Fruit fly (Drosophila melanogaster) whole organism, embryonic: ENCODE data around the gene kirre.

ENCODE experiments used
- CG17829 ChIP-seq: fragments of 200-800 bp; optimal IDR thresholded peaks from 2 replicates; lab custom pipeline; 2019; ENCODE audit warnings: missing biosample characterization, mild to moderate bottlenecking, missing genetic modification characterization, moderate library complexity
- CG4617 ChIP-seq: fragments of 200-800 bp; sonication (Bioruptor generic); optimal IDR thresholded peaks from 3 replicates; lab custom pipeline; 2016; ENCODE audit warnings: missing biosample characterization, missing genetic modification characterization, borderline replicate concordance
- CG5953 ChIP-seq: fragments of 200-800 bp; sonication (Bioruptor generic); IDR thresholded peaks from 2 replicates; pipeline ENCODE4 v1.3.6; 2022; ENCODE audit warnings: missing biosample characterization, missing genetic modification characterization
- CG6791 ChIP-seq: fragments of 200-800 bp; sonication (Bioruptor generic); IDR thresholded peaks from 3 replicates; pipeline ENCODE4 v1.3.6; 2022; ENCODE audit warnings: missing biosample characterization, missing genetic modification characterization; ENCODE audit not compliant: partially characterized antibody
- HmgD ChIP-seq: fragments of 200-800 bp; sonication (Bioruptor generic); optimal IDR thresholded peaks from 3 replicates; lab custom pipeline; 2016; ENCODE audit warnings: missing biosample characterization, missing genetic modification characterization
- NfI ChIP-seq: fragments of 200-800 bp; sonication (Bioruptor generic); optimal IDR thresholded peaks from 3 replicates; lab custom pipeline; 2018; ENCODE audit warnings: missing biosample characterization, mild to moderate bottlenecking, missing genetic modification characterization, moderate library complexity
- TFAM ChIP-seq: fragments of 200-800 bp; sonication (Bioruptor generic); optimal IDR thresholded peaks from 2 replicates; lab custom pipeline; 2017; ENCODE audit warnings: missing biosample characterization, missing genetic modification characterization, inconsistent platforms
- Xbp1 ChIP-seq: fragments of 200-800 bp; sonication (Bioruptor generic); optimal IDR thresholded peaks from 3 replicates; lab custom pipeline; 2016; ENCODE audit warnings: missing biosample characterization, mild to moderate bottlenecking, missing genetic modification characterization
- ac ChIP-seq: fragments of 200-800 bp; sonication (Bioruptor generic); optimal IDR thresholded peaks from 3 replicates; lab custom pipeline; 2017; ENCODE audit warnings: missing biosample characterization, mild to moderate bottlenecking, missing genetic modification characterization
- aop ChIP-seq: fragments of 200-800 bp; sonication (Bioruptor generic); IDR thresholded peaks from 2 replicates; pipeline ENCODE4 v1.3.6; 2022; ENCODE audit warnings: missing biosample characterization, missing genetic modification characterization
- disco-r ChIP-seq: fragments of 200-800 bp; sonication (Bioruptor generic); optimal IDR thresholded peaks from 2 replicates; lab custom pipeline; 2016; ENCODE audit warnings: missing biosample characterization, missing genetic modification characterization
- p53 ChIP-seq: fragments of 200-800 bp; sonication (Bioruptor generic); optimal IDR thresholded peaks from 2 replicates; lab custom pipeline; 2016; ENCODE audit warnings: missing biosample characterization, missing genetic modification characterization
- psq ChIP-seq: fragments of 200-800 bp; sonication (Bioruptor generic); optimal IDR thresholded peaks from 2 replicates; lab custom pipeline; 2017; ENCODE audit warnings: missing biosample characterization, missing genetic modification characterization
- ttk ChIP-seq: fragments of 200-800 bp; sonication (Bioruptor generic); IDR thresholded peaks from 2 replicates; pipeline ENCODE4 v2.1.2; 2022; ENCODE audit warnings: missing biosample characterization, missing genetic modification characterization

dm6 chrX:2720122-2720521, 20.1 kb upstream of the kirre start, which contains the start of gene CG2701:
- no peak for TF ChIP-seq disco-r (GFP tag; lab: Kevin White, UChicago)
- peak; percentile 78 for TF ChIP-seq CG4617 (GFP tag; lab: Kevin White, UChicago)
- no peak for TF ChIP-seq Xbp1 (GFP tag; lab: Kevin White, UChicago)
- TF ChIP-seq psq (GFP tag; lab: Kevin White, UChicago): no peak
- TF ChIP-seq CG17829 (tag; lab: Kevin White, UChicago): peak; percentile 7
- no peak for TF ChIP-seq TFAM (GFP tag; lab: Kevin White, UChicago)
- TF ChIP-seq ttk (GFP tag; lab: Robert Waterston, UW): no peak
- no peak for TF ChIP-seq ac
- peak; percentile 81 for TF ChIP-seq CG6791 (GFP tag; lab: Robert Waterston, UW)
- no peak for TF ChIP-seq p53 (GFP tag; lab: Kevin White, UChicago)
- no peak for TF ChIP-seq CG5953
- TF ChIP-seq NfI (GFP tag; lab: Kevin White, UChicago): no peak
- peak; percentile 68 for TF ChIP-seq HmgD (GFP tag; lab: Kevin White, UChicago)
- TF ChIP-seq aop (GFP tag; lab: Robert Waterston, UW): no peak
